Worm (Caenorhabditis elegans): ENCODE results near the gene nhr-20.

nhr-20 gene

DNA sequence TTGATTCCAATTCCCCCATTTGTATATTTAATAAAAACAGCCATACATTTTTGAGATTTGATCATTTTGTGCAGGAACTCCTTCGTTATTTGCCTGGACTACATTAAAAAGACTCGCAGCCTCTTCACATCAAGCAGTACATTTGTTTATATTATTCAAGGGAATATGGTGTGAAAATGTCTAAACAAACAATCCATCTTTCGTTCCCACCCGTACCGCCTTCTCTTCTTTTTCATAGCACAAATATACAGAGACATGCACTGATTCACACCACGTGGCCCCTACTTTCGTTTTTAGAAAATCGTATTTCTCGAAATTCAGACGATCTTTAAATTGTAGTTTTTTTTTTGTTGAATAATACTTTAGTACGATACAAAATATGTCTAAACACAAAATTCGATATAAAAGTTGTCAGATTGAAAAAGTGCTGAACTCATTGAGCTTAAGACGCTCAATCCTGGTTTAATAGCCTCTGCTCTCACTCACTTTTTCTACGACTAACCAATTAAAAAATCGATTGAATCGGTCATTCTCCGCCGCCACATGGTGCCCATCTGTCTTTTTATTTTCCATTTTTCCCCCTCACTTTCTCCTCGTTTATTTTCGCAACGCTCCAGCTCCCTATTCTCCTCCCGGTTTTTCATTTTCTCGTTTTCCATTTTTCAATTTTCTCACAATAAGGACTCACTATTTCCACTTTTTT is 37.6 kb downstream of the nhr-20 start:
- TF ChIP-seq eor-1 (tag; optimal IDR thresholded peaks at IDR 0.05), result no peak
- peak; percentile 36 for TF ChIP-seq pha-4 (tag; optimal IDR thresholded peaks at IDR 0.05)
- TF ChIP-seq R02D3.7 (tag; optimal IDR thresholded peaks at IDR 0.05), result peak; percentile 31
- no peak for TF ChIP-seq egl-5 (tag; optimal IDR thresholded peaks at IDR 0.05)
- no peak for TF ChIP-seq lin-15B (tag; optimal IDR thresholded peaks at IDR 0.05)
- TF ChIP-seq unc-62 (GFP tag; optimal IDR thresholded peaks at IDR 0.05), result no peak
- no peak for TF ChIP-seq lin-39 (tag; optimal IDR thresholded peaks at IDR 0.05)
- TF ChIP-seq nhr-25 (tag; optimal IDR thresholded peaks at IDR 0.05), result peak; percentile 38
- peak; percentile 34 for TF ChIP-seq jun-1 (tag; optimal IDR thresholded peaks at IDR 0.05)
- no peak for TF ChIP-seq nhr-67 (tag; optimal IDR thresholded peaks at IDR 0.05)
- TF ChIP-seq skn-1 (tag; optimal IDR thresholded peaks at IDR 0.05), result no peak
- TF ChIP-seq elt-2 (tag; optimal IDR thresholded peaks at IDR 0.05), result peak; percentile 58
- TF ChIP-seq mml-1 (tag; optimal IDR thresholded peaks at IDR 0.05), result no peak
- no peak for TF ChIP-seq sea-2 (GFP tag; optimal IDR thresholded peaks at IDR 0.05)
- peak; percentile 33 for TF ChIP-seq aly-2 (tag; optimal IDR thresholded peaks at IDR 0.05)
- TF ChIP-seq tbx-2 (tag; optimal IDR thresholded peaks at IDR 0.05), result peak; percentile 87
- peak; percentile 56 for TF ChIP-seq ceh-28 (tag; optimal IDR thresholded peaks at IDR 0.05)
- TF ChIP-seq nfya-1 (tag; optimal IDR thresholded peaks at IDR 0.05; ENCODE audit: insufficient read depth), result peak; percentile 56
- TF ChIP-seq lsy-12 (tag; optimal IDR thresholded peaks at IDR 0.05), result peak; percentile 74
- TF ChIP-seq unc-39 (tag; optimal IDR thresholded peaks at IDR 0.05), result no peak
- TF ChIP-seq nhr-77 (tag; optimal IDR thresholded peaks at IDR 0.05), result peak; percentile 46
- TF ChIP-seq snpc-4 (tag; optimal IDR thresholded peaks at IDR 0.05), result no peak
- no peak for TF ChIP-seq nhr-11 (tag; optimal IDR thresholded peaks at IDR 0.05)
- peak; percentile 95 for TF ChIP-seq ama-1 (optimal IDR thresholded peaks at IDR 0.05)
- TF ChIP-seq nhr-237 (tag; optimal IDR thresholded peaks at IDR 0.05), result no peak
- TF ChIP-seq ztf-4 (tag; optimal IDR thresholded peaks at IDR 0.05), result peak; percentile 60
- TF ChIP-seq elt-1 (tag; optimal IDR thresholded peaks at IDR 0.05), result no peak
- TF ChIP-seq daf-12 (tag; optimal IDR thresholded peaks at IDR 0.05), result peak; percentile 49
- no peak for TF ChIP-seq fkh-2 (tag; optimal IDR thresholded peaks at IDR 0.05)
- TF ChIP-seq nhr-28 (tag; optimal IDR thresholded peaks at IDR 0.05), result no peak
- peak; percentile 47 for TF ChIP-seq hmg-11 (tag; optimal IDR thresholded peaks at IDR 0.05)
- TF ChIP-seq fos-1 (tag; optimal IDR thresholded peaks at IDR 0.05), result no peak
- TF ChIP-seq ZK546.5 (tag; optimal IDR thresholded peaks at IDR 0.05), result no peak
- TF ChIP-seq mdl-1 (tag; optimal IDR thresholded peaks at IDR 0.05), result no peak
- no peak for TF ChIP-seq ceh-9 (tag; optimal IDR thresholded peaks at IDR 0.05)
- no peak for TF ChIP-seq nhr-76 (tag; optimal IDR thresholded peaks at IDR 0.05)
- TF ChIP-seq fkh-10 (GFP tag; optimal IDR thresholded peaks at IDR 0.05), result no peak
- TF ChIP-seq nhr-12 (tag; optimal IDR thresholded peaks at IDR 0.05), result no peak
- peak; percentile 60 for TF ChIP-seq nhr-23 (tag; optimal IDR thresholded peaks at IDR 0.05)
- peak; percentile 46 for TF ChIP-seq ceh-82 (tag; optimal IDR thresholded peaks at IDR 0.05)
- peak; percentile 84 for TF ChIP-seq nhr-43 (tag; optimal IDR thresholded peaks at IDR 0.05; ENCODE audit: poor library complexity, severe bottlenecking)
- TF ChIP-seq egl-27 (tag; optimal IDR thresholded peaks at IDR 0.05), result no peak
- no peak for TF ChIP-seq ztf-11 (tag; optimal IDR thresholded peaks at IDR 0.05)
- TF ChIP-seq zag-1 (tag; optimal IDR thresholded peaks at IDR 0.05), result no peak
- TF ChIP-seq ceh-16 (tag; optimal IDR thresholded peaks at IDR 0.05), result no peak
- TF ChIP-seq elt-3 (tag; optimal IDR thresholded peaks at IDR 0.05), result no peak
- peak; percentile 30 for TF ChIP-seq pqm-1 (tag; optimal IDR thresholded peaks at IDR 0.05)

Data from whole organism, L3 larva.